Fruit fly (Drosophila melanogaster) whole organism, embryonic: Measurements from ENCODE around the gene pnt.

Experiments
- CG10431 ChIP-seq: fragments of 200-800 bp; sonication (Bioruptor generic); optimal IDR thresholded peaks from 3 replicates; lab custom pipeline; 2018; ENCODE audit warnings: missing biosample characterization, mild to moderate bottlenecking, missing genetic modification characterization
- CG11456 ChIP-seq: fragments of 200-800 bp; sonication (Bioruptor generic); IDR thresholded peaks from 3 replicates; pipeline ENCODE4 v1.3.6; 2022; ENCODE audit warnings: missing biosample characterization, missing genetic modification characterization
- CG13775 ChIP-seq: fragments of 200-800 bp; sonication (Bioruptor generic); optimal IDR thresholded peaks from 3 replicates; lab custom pipeline; 2017; ENCODE audit warnings: missing biosample characterization, mild to moderate bottlenecking, missing genetic modification characterization
- CG15073 ChIP-seq: fragments of 200-800 bp; sonication (Bioruptor generic); optimal IDR thresholded peaks from 2 replicates; lab custom pipeline; 2016; ENCODE audit warnings: missing biosample characterization, missing genetic modification characterization
- CG1602 ChIP-seq: fragments of 200-800 bp; sonication (Bioruptor generic); optimal IDR thresholded peaks from 3 replicates; lab custom pipeline; 2016; ENCODE audit warnings: missing biosample characterization, missing genetic modification characterization
- CG17328 ChIP-seq: fragments of 200-800 bp; sonication (Bioruptor generic); IDR thresholded peaks from 2 replicates; pipeline ENCODE4 v1.3.6; 2022; ENCODE audit warnings: missing biosample characterization, missing genetic modification characterization
- CG18599 ChIP-seq: fragments of 200-800 bp; sonication (Bioruptor generic); optimal IDR thresholded peaks from 3 replicates; lab custom pipeline; 2017; ENCODE audit warnings: missing biosample characterization, missing genetic modification characterization, mild to moderate bottlenecking, moderate library complexity, missing genetic modification reagents
- CG31441 ChIP-seq: fragments of 200-800 bp; sonication (Bioruptor generic); IDR thresholded peaks from 2 replicates; pipeline ENCODE4 v1.3.6; 2022; ENCODE audit warnings: missing biosample characterization, missing genetic modification characterization
- CG32767 ChIP-seq: fragments of 200-800 bp; sonication (Bioruptor generic); IDR thresholded peaks from 2 replicates; pipeline ENCODE4 v1.3.6; 2022; ENCODE audit warnings: missing biosample characterization, missing genetic modification characterization
- CG4707 ChIP-seq: fragments of 200-800 bp; sonication (Bioruptor generic); optimal IDR thresholded peaks from 2 replicates; lab custom pipeline; 2018; ENCODE audit warnings: missing biosample characterization, mild to moderate bottlenecking, missing genetic modification characterization, moderate library complexity
- CG6689 ChIP-seq: fragments of 200-800 bp; sonication (Bioruptor generic); IDR thresholded peaks from 2 replicates; pipeline ENCODE4 v1.3.6; 2022; ENCODE audit warnings: missing biosample characterization, missing genetic modification characterization
- CG6791 ChIP-seq: fragments of 200-800 bp; sonication (Bioruptor generic); IDR thresholded peaks from 3 replicates; pipeline ENCODE4 v1.3.6; 2022; ENCODE audit warnings: missing biosample characterization, missing genetic modification characterization; ENCODE audit not compliant: partially characterized antibody
- CG7839 ChIP-seq: fragments of 200-800 bp; sonication (Bioruptor generic); optimal IDR thresholded peaks from 3 replicates; lab custom pipeline; 2018; ENCODE audit warnings: missing biosample characterization, mild to moderate bottlenecking, missing genetic modification characterization, moderate library complexity
- CG8281 ChIP-seq: fragments of 200-800 bp; sonication (Bioruptor generic); optimal IDR thresholded peaks from 2 replicates; lab custom pipeline; 2018; ENCODE audit warnings: missing biosample characterization, mild to moderate bottlenecking, missing genetic modification characterization, moderate library complexity
- CG8290 ChIP-seq, 3 experiments: fragments of 200-800 bp; sonication (Bioruptor generic); optimal IDR thresholded peaks; 2 replicates each; lab custom pipeline; 2016 to 2019; ENCODE audit warnings: missing biosample characterization in 3 of 3, missing genetic modification characterization in 3 of 3, mild to moderate bottlenecking in 2 of 3, moderate library complexity in 1 of 3
- CG9609 ChIP-seq: fragments of 200-800 bp; sonication (Bioruptor generic); optimal IDR thresholded peaks from 3 replicates; lab custom pipeline; 2016; ENCODE audit warnings: missing biosample characterization, missing genetic modification characterization
- CG9797 ChIP-seq: fragments of 200-800 bp; sonication (Bioruptor generic); optimal IDR thresholded peaks from 3 replicates; lab custom pipeline; 2018; ENCODE audit warnings: missing biosample characterization, mild to moderate bottlenecking, missing genetic modification characterization
- Dek ChIP-seq: fragments of 200-800 bp; sonication (Bioruptor generic); optimal IDR thresholded peaks from 3 replicates; lab custom pipeline; 2019; ENCODE audit warnings: missing biosample characterization, mild to moderate bottlenecking, missing genetic modification characterization, moderate library complexity
- Dll ChIP-seq: fragments of 200-800 bp; sonication (Bioruptor generic); IDR thresholded peaks from 4 replicates; pipeline ENCODE4 v1.3.6; 2022; ENCODE audit warnings: missing biosample characterization, missing genetic modification characterization; ENCODE audit not compliant: partially characterized antibody
- Eip74EF ChIP-seq, 2 experiments: fragments of 200-800 bp in 1 of 2; fragments of >200 bp in 1 of 2; sonication (Bioruptor generic) in 1 of 2; optimal IDR thresholded peaks; 2 replicates each; lab custom pipeline; 2017 to 2019; ENCODE audit warnings: missing biosample characterization in 2 of 2, missing genetic modification characterization in 2 of 2, mild to moderate bottlenecking in 1 of 2, moderate library complexity in 1 of 2
- Ets65A ChIP-seq: fragments of 200-800 bp; sonication (Bioruptor generic); peaks from one replicate; lab custom pipeline; 2016; ENCODE audit warnings: missing biosample characterization, missing genetic modification characterization
- HLH54F ChIP-seq: fragments of 200-800 bp; sonication (Bioruptor generic); optimal IDR thresholded peaks from 3 replicates; lab custom pipeline; 2016; ENCODE audit warnings: missing biosample characterization, missing genetic modification characterization
- Max ChIP-seq: fragments of 200-800 bp; sonication (Bioruptor generic); optimal IDR thresholded peaks from 2 replicates; lab custom pipeline; 2016; ENCODE audit warnings: missing biosample characterization, mild to moderate bottlenecking, missing genetic modification characterization
- NC2α ChIP-seq: fragments of 200-800 bp; sonication (Bioruptor generic); optimal IDR thresholded peaks from 2 replicates; lab custom pipeline; 2016; ENCODE audit warnings: missing biosample characterization, missing genetic modification characterization
- Neu2 ChIP-seq: fragments of 200-800 bp; sonication (Bioruptor generic); optimal IDR thresholded peaks from 3 replicates; lab custom pipeline; 2016; ENCODE audit warnings: missing biosample characterization, missing genetic modification characterization, borderline replicate concordance
- Oaz ChIP-seq: fragments of 200-800 bp; sonication (Bioruptor generic); IDR thresholded peaks from 2 replicates; pipeline ENCODE4 v1.3.6; 2022; ENCODE audit warnings: missing biosample characterization, missing genetic modification characterization
- Opbp ChIP-seq: fragments of 200-800 bp; sonication (Bioruptor generic); IDR thresholded peaks from 3 replicates; pipeline ENCODE4 v1.3.6; 2022; ENCODE audit warnings: missing biosample characterization, missing genetic modification characterization; ENCODE audit not compliant: partially characterized antibody
- Sin3A ChIP-seq: fragments of >200 bp; optimal IDR thresholded peaks from 2 replicates; lab custom pipeline; 2018
- Sox100B ChIP-seq: fragments of 200-800 bp; sonication (Bioruptor generic); optimal IDR thresholded peaks from 3 replicates; lab custom pipeline; 2018; ENCODE audit warnings: missing biosample characterization, mild to moderate bottlenecking, missing genetic modification characterization
- TFAM ChIP-seq: fragments of 200-800 bp; sonication (Bioruptor generic); optimal IDR thresholded peaks from 2 replicates; lab custom pipeline; 2017; ENCODE audit warnings: missing biosample characterization, missing genetic modification characterization, inconsistent platforms
- Tbp ChIP-seq: fragments of >200 bp; optimal IDR thresholded peaks from 2 replicates; lab custom pipeline; 2018; ENCODE audit warnings: missing biosample characterization, missing genetic modification characterization
- YL-1 ChIP-seq: fragments of 200-800 bp; sonication (Bioruptor generic); optimal IDR thresholded peaks from 3 replicates; lab custom pipeline; 2017; ENCODE audit warnings: missing biosample characterization, mild to moderate bottlenecking, missing genetic modification characterization
- chm ChIP-seq: fragments of 200-800 bp; sonication (Bioruptor generic); IDR thresholded peaks from 2 replicates; pipeline ENCODE4 v1.3.6; 2022; ENCODE audit warnings: missing biosample characterization, missing genetic modification characterization
- croc ChIP-seq: fragments of 200-800 bp; sonication (Bioruptor generic); conservative IDR thresholded peaks from 3 replicates; pipeline ENCODE4 v1.3.6; 2022; ENCODE audit warnings: missing biosample characterization, missing genetic modification characterization
- dati ChIP-seq: fragments of 200-800 bp; sonication (Bioruptor generic); IDR thresholded peaks from 2 replicates; pipeline ENCODE4 v1.3.6; 2022; ENCODE audit warnings: missing biosample characterization, missing genetic modification characterization
- dmrt11E ChIP-seq: fragments of 200-800 bp; sonication (Bioruptor generic); optimal IDR thresholded peaks from 3 replicates; lab custom pipeline; 2018; ENCODE audit warnings: missing biosample characterization, mild to moderate bottlenecking, missing genetic modification characterization, moderate library complexity
- dpn ChIP-seq, 2 experiments: fragments of 200-800 bp; sonication (Bioruptor generic); optimal IDR thresholded peaks; 3 replicates each; lab custom pipeline; 2016; ENCODE audit warnings: missing biosample characterization in 2 of 2, missing genetic modification characterization in 2 of 2
- ems ChIP-seq: fragments of 200-800 bp; sonication (Bioruptor generic); optimal IDR thresholded peaks from 3 replicates; lab custom pipeline; 2016; ENCODE audit warnings: missing biosample characterization, missing genetic modification characterization
- fd64A ChIP-seq: fragments of 200-800 bp; sonication (Bioruptor generic); optimal IDR thresholded peaks from 3 replicates; lab custom pipeline; 2018; ENCODE audit warnings: missing biosample characterization, mild to moderate bottlenecking, missing genetic modification characterization
- gcm2 ChIP-seq: fragments of 200-800 bp; sonication (Bioruptor generic); optimal IDR thresholded peaks from 2 replicates; lab custom pipeline; 2016; ENCODE audit warnings: missing biosample characterization, missing genetic modification characterization
- gsb ChIP-seq: fragments of 200-800 bp; sonication (Bioruptor generic); IDR thresholded peaks from 2 replicates; pipeline ENCODE4 v1.3.6; 2022; ENCODE audit warnings: missing biosample characterization, missing genetic modification characterization
- inv ChIP-seq: fragments of 200-800 bp; sonication (Bioruptor generic); IDR thresholded peaks from 2 replicates; pipeline ENCODE4 v1.3.6; 2022; ENCODE audit warnings: missing biosample characterization, missing genetic modification characterization; ENCODE audit not compliant: partially characterized antibody
- maf-S ChIP-seq: fragments of 200-800 bp; sonication (Bioruptor generic); optimal IDR thresholded peaks from 2 replicates; lab custom pipeline; 2016; ENCODE audit warnings: missing biosample characterization, missing genetic modification characterization
- nerfin-1 ChIP-seq: fragments of 200-800 bp; sonication (Bioruptor generic); optimal IDR thresholded peaks from 3 replicates; lab custom pipeline; 2019; ENCODE audit warnings: missing biosample characterization, mild to moderate bottlenecking, missing genetic modification characterization, moderate library complexity
- pb ChIP-seq: fragments of 200-800 bp; sonication (Bioruptor generic); optimal IDR thresholded peaks from 3 replicates; lab custom pipeline; 2016; ENCODE audit warnings: missing biosample characterization, missing genetic modification characterization
- ranshi ChIP-seq: fragments of 200-800 bp; sonication (Bioruptor generic); IDR thresholded peaks from 2 replicates; pipeline ENCODE4 v1.3.6; 2022; ENCODE audit warnings: missing biosample characterization, missing genetic modification characterization
- slou ChIP-seq: fragments of 200-800 bp; sonication (Bioruptor generic); optimal IDR thresholded peaks from 3 replicates; lab custom pipeline; 2016; ENCODE audit warnings: missing biosample characterization, missing genetic modification characterization
- toy ChIP-seq: fragments of 200-800 bp; sonication (Bioruptor generic); IDR thresholded peaks from 2 replicates; pipeline ENCODE4 v1.3.6; 2022; ENCODE audit warnings: missing biosample characterization, missing genetic modification characterization
- tup ChIP-seq: fragments of 200-800 bp; sonication (Bioruptor generic); optimal IDR thresholded peaks from 2 replicates; lab custom pipeline; 2016; ENCODE audit warnings: missing biosample characterization, mild to moderate bottlenecking, missing genetic modification characterization, moderate library complexity

Gene pnt

dm6 chr3R:23346893-23347396, 978 bp upstream of the pnt start (continued):
- TF ChIP-seq ranshi (GFP tag; lab: Robert Waterston, UW) (peak; percentile 36; the same call in 1 of the 2 replicates), Max (GFP tag; lab: Kevin White, UChicago) (no peak), CG10431 (GFP tag; lab: Kevin White, UChicago) (no peak), HLH54F (GFP tag; lab: Kevin White, UChicago) (no peak), CG11456 (GFP tag; lab: Robert Waterston, UW) (peak; percentile 64; the same call in 2 of the 3 replicates), CG1602 (peak; percentile 50), CG6791 (no peak), tup (no peak), CG8290 (GFP tag; optimal IDR thresholded peaks at IDR 0.05; lab: Kevin White, UChicago) (peak; percentile 9), CG8290 (tag; optimal IDR thresholded peaks at IDR 0.05; lab: Kevin White, UChicago) (no peak), Opbp (no peak; the same call in 2 of the 3 replicates), gsb (no peak), Sin3A (lab: Kevin White, UChicago) (no peak), YL-1 (GFP tag; lab: Kevin White, UChicago) (no peak), pb (GFP tag; lab: Kevin White, UChicago) (no peak), fd64A (GFP tag; lab: Kevin White, UChicago) (no peak), Ets65A (GFP tag; lab: Kevin White, UChicago) (no peak), chm (GFP tag; lab: Robert Waterston, UW) (0 out of 2 replicates have a peak, but pooled peaks have one; percentile 36), CG18599 (peak; percentile 2), CG8281 (tag; lab: Kevin White, UChicago) (no peak), Dek (peak; percentile 14), Dll (GFP tag; lab: Robert Waterston, UW) (no peak), NC2α (GFP tag; lab: Kevin White, UChicago) (no peak), CG4707 (GFP tag; lab: Kevin White, UChicago) (peak; percentile 98), CG15073 (GFP tag; lab: Kevin White, UChicago) (no peak), Eip74EF (GFP tag; optimal IDR thresholded peaks at IDR 0.05; lab: Kevin White, UChicago) (peak in 1 of 2 experiments; percentile 25), CG9797 (GFP tag; lab: Kevin White, UChicago) (no peak)

dm6 chr3R:23345057-23345776, 750 bp downstream of the pnt start:
- TF ChIP-seq Sox100B (GFP tag; lab: Kevin White, UChicago), result peak; percentile 36
- TF ChIP-seq dmrt11E (tag; lab: Kevin White, UChicago), result peak; percentile 87
- peak; percentile 50 for TF ChIP-seq CG7839
- no peak for TF ChIP-seq toy (GFP tag; lab: Robert Waterston, UW)
- no peak for TF ChIP-seq maf-S (GFP tag; lab: Kevin White, UChicago)
- no peak for TF ChIP-seq Tbp (GFP tag; lab: Kevin White, UChicago)
- TF ChIP-seq dpn (GFP tag; optimal IDR thresholded peaks at IDR 0.05; lab: Kevin White, UChicago), result no peak
- TF ChIP-seq Oaz (GFP tag; lab: Robert Waterston, UW), result no peak
- TF ChIP-seq CG31441 (GFP tag; lab: Robert Waterston, UW), result peak; percentile 63
- TF ChIP-seq CG32767 (GFP tag; lab: Robert Waterston, UW), result 0 out of 2 replicates have a peak, but pooled peaks have one; percentile 15
- peak; percentile 47 for TF ChIP-seq CG6689 (GFP tag; lab: Robert Waterston, UW)
- TF ChIP-seq CG13775 (GFP tag; lab: Kevin White, UChicago), result peak; percentile 39
- no peak for TF ChIP-seq tup
- no peak for TF ChIP-seq inv
- no peak for TF ChIP-seq slou (GFP tag; lab: Kevin White, UChicago)
- no peak for TF ChIP-seq gcm2
- TF ChIP-seq nerfin-1 (tag; lab: Kevin White, UChicago), result peak; percentile 28
- TF ChIP-seq dati (GFP tag; lab: Robert Waterston, UW), result no peak
- no peak for TF ChIP-seq Neu2 (GFP tag; lab: Kevin White, UChicago)
- no peak for TF ChIP-seq TFAM (GFP tag; lab: Kevin White, UChicago)
- TF ChIP-seq CG9609 (GFP tag; lab: Kevin White, UChicago), result no peak
- TF ChIP-seq ems (GFP tag; lab: Kevin White, UChicago), result peak; percentile 19
- TF ChIP-seq croc (GFP tag; lab: Robert Waterston, UW), result peak; percentile 46
- TF ChIP-seq ranshi (GFP tag; lab: Robert Waterston, UW), result peak; percentile 28; the same call in 1 of the 2 replicates
- TF ChIP-seq CG17328 (GFP tag; lab: Robert Waterston, UW), result peak; percentile 40
